Worm (Caenorhabditis elegans) whole organism, late embryonic: ENCODE results near the gene srw-99.

Experiments
- F13H6.1 ChIP-seq: sonication (generic microtip); optimal IDR thresholded peaks from 2 replicates; lab custom pipeline; 2016; ENCODE audit warnings: missing genetic modification characterization, missing compliant biosample characterization
- che-1 ChIP-seq: sonication (generic microtip); optimal IDR thresholded peaks from 2 replicates; lab custom pipeline; 2016; ENCODE audit warnings: mild to moderate bottlenecking, missing genetic modification characterization, missing compliant biosample characterization
- elt-2 ChIP-seq: sonication (generic microtip); optimal IDR thresholded peaks from 2 replicates; lab custom pipeline; 2016; ENCODE audit warnings: missing genetic modification reagents, missing genetic modification characterization, missing compliant biosample characterization
- elt-4 ChIP-seq: sonication (generic microtip); optimal IDR thresholded peaks from 2 replicates; lab custom pipeline; 2016; ENCODE audit warnings: missing genetic modification characterization, missing compliant biosample characterization
- lin-11 ChIP-seq: fragments of 200-800 bp; sonication (Bioruptor generic); optimal IDR thresholded peaks from 2 replicates; lab custom pipeline; 2018; ENCODE audit warnings: mild to moderate bottlenecking, missing genetic modification characterization, missing compliant biosample characterization
- mec-3 ChIP-seq: sonication (generic microtip); optimal IDR thresholded peaks from 2 replicates; lab custom pipeline; 2016; ENCODE audit warnings: borderline replicate concordance, missing genetic modification characterization, missing compliant biosample characterization
- sox-2 ChIP-seq: fragments of 200-800 bp; sonication (Bioruptor generic); IDR thresholded peaks from 2 replicates; pipeline ENCODE4 v1.3.6; 2022; ENCODE audit warnings: missing genetic modification reagents, missing genetic modification characterization, missing compliant biosample characterization
- unc-55 ChIP-seq: sonication (generic microtip); optimal IDR thresholded peaks from 2 replicates; lab custom pipeline; 2017; ENCODE audit warnings: missing biosample characterization, missing genetic modification reagents, missing genetic modification characterization

ce11 chrV:1710909-1711308 lies 2.4 kb downstream of the srw-99 start, which contains the start of gene srw-100:
- TF ChIP-seq F13H6.1 (tag; lab: Kevin White, UChicago) (no peak), che-1 (tag; lab: Kevin White, UChicago) (no peak), elt-4 (tag; lab: Kevin White, UChicago) (no peak), lin-11 (tag; lab: Kevin White, UChicago) (no peak), unc-55 (no peak), elt-2 (tag; lab: Kevin White, UChicago) (no peak), mec-3 (tag; lab: Kevin White, UChicago) (no peak), sox-2 (GFP tag; lab: Robert Waterston, UW) (no peak)
